Worm (Caenorhabditis elegans) whole organism, L4 larva: ENCODE data around the gene ZK507.1.

Experiments used
- D1046.2 ChIP-seq: fragments of 200-800 bp; sonication (Bioruptor generic); IDR thresholded peaks from 2 replicates; pipeline ENCODE4 v1.3.6; 2022; ENCODE audit warnings: missing genetic modification characterization, missing compliant biosample characterization
- aly-2 ChIP-seq: sonication (generic microtip); optimal IDR thresholded peaks from 2 replicates; lab custom pipeline; 2018; ENCODE audit warnings: missing biosample characterization, missing genetic modification characterization
- ama-1 ChIP-seq: fragments of 150-350 bp; optimal IDR thresholded peaks from 2 replicates; lab custom pipeline; 2014; ENCODE audit warnings: inconsistent platforms, mixed read lengths
- ceh-62 ChIP-seq: sonication (generic microtip); optimal IDR thresholded peaks from 2 replicates; lab custom pipeline; 2017; ENCODE audit warnings: missing biosample characterization, missing genetic modification characterization
- dpl-1 ChIP-seq: fragments of 150-350 bp; optimal IDR thresholded peaks from 2 replicates; lab custom pipeline; 2014; ENCODE audit warnings: missing biosample characterization, missing genetic modification reagents, missing genetic modification characterization
- mes-2 ChIP-seq: sonication (generic microtip); optimal IDR thresholded peaks from 2 replicates; lab custom pipeline; 2016; ENCODE audit warnings: missing genotype, mild to moderate bottlenecking, missing genetic modification characterization, missing compliant biosample characterization; ENCODE audit not compliant: poor library complexity, severe bottlenecking
- tra-1 ChIP-seq: fragments of 200-800 bp; sonication (Bioruptor generic); IDR thresholded peaks from 2 replicates; pipeline ENCODE4 v1.3.6; 2022; ENCODE audit warnings: missing genetic modification reagents, missing genetic modification characterization, missing compliant biosample characterization
- unc-130 ChIP-seq: sonication (generic microtip); optimal IDR thresholded peaks from 2 replicates; lab custom pipeline; 2016; ENCODE audit warnings: missing genetic modification reagents, missing genetic modification characterization, missing compliant biosample characterization

ce11 chrIII:9083118-9083517, 18.0 kb downstream of the ZK507.1 start:
- TF ChIP-seq tra-1 (GFP tag; lab: Robert Waterston, UW) = no peak
- TF ChIP-seq dpl-1 (GFP tag; lab: Kevin White, UChicago) = no peak
- TF ChIP-seq aly-2 = no peak
- no peak for TF ChIP-seq ama-1 (lab: Kevin White, UChicago)
- TF ChIP-seq mes-2 (tag; lab: Kevin White, UChicago) = no peak
- no peak for TF ChIP-seq unc-130 (GFP tag; lab: Kevin White, UChicago)
- no peak for TF ChIP-seq ceh-62 (tag; lab: Kevin White, UChicago)
- TF ChIP-seq D1046.2 = no peak
